Worm (Caenorhabditis elegans) whole organism, L4/young adult: ENCODE measurements around the gene F01D5.6.

Experiments used
- dao-5 ChIP-seq: sonication (generic microtip); optimal IDR thresholded peaks from 2 replicates; lab custom pipeline; 2016; ENCODE audit warnings: missing genotype, missing genetic modification characterization, moderate library complexity, missing compliant biosample characterization
- him-1 ChIP-seq: sonication (generic microtip); optimal IDR thresholded peaks from 2 replicates; lab custom pipeline; 2016; ENCODE audit warnings: missing genotype, missing genetic modification reagents, missing genetic modification characterization, missing compliant biosample characterization

DNA sequence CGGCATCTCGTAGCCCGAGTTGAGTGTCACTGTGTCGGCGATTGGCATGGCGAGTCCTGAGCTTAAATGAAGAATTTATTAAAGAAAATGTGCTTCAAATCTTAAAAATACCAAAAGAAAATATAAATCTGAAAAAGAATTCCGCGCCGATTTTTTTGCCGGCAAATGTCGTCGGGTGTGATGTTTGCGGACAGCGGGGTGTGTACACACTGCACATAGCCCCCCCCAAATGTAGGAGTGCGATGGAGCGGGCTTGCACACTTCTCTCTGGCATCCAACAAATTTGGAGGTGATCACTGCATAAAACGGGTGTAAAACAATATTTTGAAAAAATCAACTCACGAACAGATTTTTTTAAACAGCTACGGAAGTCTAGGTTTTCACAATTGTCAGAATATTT is 30.1 kb upstream of the F01D5.6 start, which contains the start of gene Y39G8B.2:
- TF ChIP-seq dao-5 (no peak), him-1 (tag; lab: Kevin White, UChicago) (no peak)
